Fruit fly (Drosophila melanogaster): ENCODE data around the gene LpR2.

LpR2 gene

dm6 chr3R:25720024-25720574 is 20.2 kb downstream of the LpR2 start:
- no peak for TF ChIP-seq h (GFP tag; optimal IDR thresholded peaks at IDR 0.05)
- no peak for TF ChIP-seq pan (optimal IDR thresholded peaks at IDR 0.05)
- no peak for TF ChIP-seq sage (GFP tag; optimal IDR thresholded peaks at IDR 0.05)
- TF ChIP-seq Dfd (GFP tag; optimal IDR thresholded peaks at IDR 0.05) = no peak
- TF ChIP-seq usp (GFP tag; optimal IDR thresholded peaks at IDR 0.05) = no peak
- TF ChIP-seq foxo (GFP tag; optimal IDR thresholded peaks at IDR 0.05) = no peak
- no peak for TF ChIP-seq dl (GFP tag; optimal IDR thresholded peaks at IDR 0.05; ENCODE audit: insufficient read depth in 1 of 2, partially characterized antibody in 2 of 2)
- no peak for TF ChIP-seq woc (GFP tag; optimal IDR thresholded peaks at IDR 0.05)
- TF ChIP-seq Jra (GFP tag; optimal IDR thresholded peaks at IDR 0.05) = no peak
- no peak for TF ChIP-seq GATAd (GFP tag; optimal IDR thresholded peaks at IDR 0.05)
- no peak for TF ChIP-seq br (GFP tag; optimal IDR thresholded peaks at IDR 0.05)

- TF ChIP-seq Vsx2 (GFP tag; optimal IDR thresholded peaks at IDR 0.05; ENCODE audit: partially characterized antibody) (no peak), ey (GFP tag; optimal IDR thresholded peaks at IDR 0.05) (no peak), sv (GFP tag; optimal IDR thresholded peaks at IDR 0.05) (no peak), h (GFP tag; optimal IDR thresholded peaks at IDR 0.05) (no peak), CG32264 (GFP tag; optimal IDR thresholded peaks at IDR 0.05) (no peak), Abd-B (GFP tag; optimal IDR thresholded peaks at IDR 0.05) (no peak)
These were observed 46.0 kb downstream of the LpR2 start for dm6 chr3R:25694167-25694689.

- TF ChIP-seq Myc (optimal IDR thresholded peaks at IDR 0.05) = no peak
These were observed 53.4 kb downstream of the LpR2 start, which contains the start of gene CLS for dm6 chr3R:25686698-25687420. Gene CLS, minus strand, starts transcription at chr3R:25687370.

- no peak for TF ChIP-seq usp (GFP tag; optimal IDR thresholded peaks at IDR 0.05)
- TF ChIP-seq Hnf4 (GFP tag; optimal IDR thresholded peaks at IDR 0.05) = peak; percentile 69
- peak; percentile 79 for TF ChIP-seq br (GFP tag; optimal IDR thresholded peaks at IDR 0.05)
- peak; percentile 82 for TF ChIP-seq dmrt93B (GFP tag; optimal IDR thresholded peaks at IDR 0.05)
- TF ChIP-seq fru (GFP tag; optimal IDR thresholded peaks at IDR 0.05) = peak; percentile 69
- peak; percentile 26 for TF ChIP-seq ey (GFP tag; optimal IDR thresholded peaks at IDR 0.05)
- no peak for TF ChIP-seq CrebA (GFP tag; optimal IDR thresholded peaks at IDR 0.05; ENCODE audit: borderline replicate concordance)
- no peak for TF ChIP-seq Dfd (GFP tag; optimal IDR thresholded peaks at IDR 0.05)
- TF ChIP-seq Rel (GFP tag; optimal IDR thresholded peaks at IDR 0.05) = no peak
- TF ChIP-seq Rel (tag; optimal IDR thresholded peaks at IDR 0.05) = peak; percentile 81
- TF ChIP-seq foxo (GFP tag; optimal IDR thresholded peaks at IDR 0.05) = peak in 1 of 2 experiments; percentile 76
- TF ChIP-seq Myc (optimal IDR thresholded peaks at IDR 0.05) = peak; percentile 48
- TF ChIP-seq sage (GFP tag; optimal IDR thresholded peaks at IDR 0.05) = peak; percentile 85
- TF ChIP-seq jim (GFP tag; optimal IDR thresholded peaks at IDR 0.05) = no peak
- TF ChIP-seq CG32264 (GFP tag; optimal IDR thresholded peaks at IDR 0.05) = peak; percentile 37
- no peak for TF ChIP-seq h (GFP tag; optimal IDR thresholded peaks at IDR 0.05)
- TF ChIP-seq Mio (GFP tag; optimal IDR thresholded peaks at IDR 0.05) = no peak
- no peak for TF ChIP-seq dl (GFP tag; optimal IDR thresholded peaks at IDR 0.05; ENCODE audit: insufficient read depth in 1 of 2, partially characterized antibody in 2 of 2)
- TF ChIP-seq OdsH (GFP tag; optimal IDR thresholded peaks at IDR 0.05) = peak; percentile 78
- peak; percentile 27 for TF ChIP-seq woc (GFP tag; optimal IDR thresholded peaks at IDR 0.05)
- TF ChIP-seq tai (GFP tag; optimal IDR thresholded peaks at IDR 0.05) = no peak
- no peak for TF ChIP-seq lola (GFP tag; optimal IDR thresholded peaks at IDR 0.05)
- TF ChIP-seq Dif (GFP tag; optimal IDR thresholded peaks at IDR 0.05; ENCODE audit: partially characterized antibody) = no peak
- peak; percentile 65 for TF ChIP-seq sv (GFP tag; optimal IDR thresholded peaks at IDR 0.05)
- TF ChIP-seq CG9705 (GFP tag; optimal IDR thresholded peaks at IDR 0.05) = peak; percentile 81
- TF ChIP-seq Sp1 (GFP tag; optimal IDR thresholded peaks at IDR 0.05) = peak; percentile 85
- no peak for TF ChIP-seq Hr78 (GFP tag; optimal IDR thresholded peaks at IDR 0.05)
- peak; percentile 52 for TF ChIP-seq Jra (GFP tag; optimal IDR thresholded peaks at IDR 0.05)
- no peak for TF ChIP-seq Vsx2 (GFP tag; optimal IDR thresholded peaks at IDR 0.05; ENCODE audit: partially characterized antibody)
- peak; percentile 81 for TF ChIP-seq brk (GFP tag; optimal IDR thresholded peaks at IDR 0.05)
- TF ChIP-seq pan (optimal IDR thresholded peaks at IDR 0.05) = no peak
- TF ChIP-seq psq (GFP tag; optimal IDR thresholded peaks at IDR 0.05) = peak; percentile 48
- no peak for TF ChIP-seq Abd-B (GFP tag; optimal IDR thresholded peaks at IDR 0.05)
- no peak for TF ChIP-seq GATAd (GFP tag; optimal IDR thresholded peaks at IDR 0.05)
- peak; percentile 93 for TF ChIP-seq Hr83 (GFP tag; optimal IDR thresholded peaks at IDR 0.05; ENCODE audit: poor library complexity, severe bottlenecking)
- peak; percentile 73 for TF ChIP-seq HLH106 (tag; optimal IDR thresholded peaks at IDR 0.05)
- no peak for TF ChIP-seq dsf (GFP tag; optimal IDR thresholded peaks at IDR 0.05; ENCODE audit: borderline replicate concordance)
- TF ChIP-seq rgr (GFP tag; optimal IDR thresholded peaks at IDR 0.05) = peak; percentile 88
- no peak for TF ChIP-seq N (GFP tag; optimal IDR thresholded peaks at IDR 0.05)
These were observed 55.4 kb downstream of the LpR2 start, which contains the start of gene RpL27 for dm6 chr3R:25684859-25685258. Gene RpL27, minus strand, starts transcription at chr3R:25685051.
